Fruit fly (Drosophila melanogaster) whole organism, larva: Measurements from ENCODE around the gene CG5611.

ENCODE experiments used
- noc ChIP-seq: fragments of 200-800 bp; sonication (Bioruptor generic); optimal IDR thresholded peaks from 3 replicates; lab custom pipeline; 2019; ENCODE audit warnings: missing biosample characterization, mild to moderate bottlenecking, missing genetic modification characterization, moderate library complexity

Gene CG5611

DNA sequence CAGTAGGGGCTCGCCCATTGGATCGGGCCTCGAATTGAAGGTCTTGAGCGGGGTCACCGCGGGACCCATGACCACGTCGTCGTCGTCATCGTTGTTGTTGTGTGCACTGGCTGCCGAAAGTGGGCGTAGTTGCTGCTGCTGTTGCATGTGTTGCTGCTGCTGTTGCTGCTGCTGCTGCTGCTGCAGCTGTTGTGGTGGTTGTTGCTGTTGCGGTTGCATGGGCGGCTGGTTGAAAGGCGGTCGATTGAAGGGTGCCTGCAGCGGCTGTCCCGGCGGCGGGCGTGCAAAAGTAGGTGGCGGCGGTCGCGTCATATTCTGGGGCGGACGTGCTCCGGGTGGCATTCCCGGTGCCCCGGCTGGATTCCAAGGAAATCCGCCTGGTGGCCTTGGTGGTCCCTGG, 12.0 kb upstream of the CG5611 start:
- TF ChIP-seq noc (tag; lab: Kevin White, UChicago): no peak

- no peak for TF ChIP-seq noc (tag; lab: Kevin White, UChicago)
These were observed 7.2 kb upstream of the CG5611 start for dm6 chr3R:27643080-27643479.

- TF ChIP-seq noc (tag; lab: Kevin White, UChicago): no peak
These were observed 1.5 kb upstream of the CG5611 start for dm6 chr3R:27637264-27637860.

- TF ChIP-seq noc (tag; lab: Kevin White, UChicago): no peak
These were observed 860 bp upstream of the CG5611 start for dm6 chr3R:27636720-27637119.

DNA sequence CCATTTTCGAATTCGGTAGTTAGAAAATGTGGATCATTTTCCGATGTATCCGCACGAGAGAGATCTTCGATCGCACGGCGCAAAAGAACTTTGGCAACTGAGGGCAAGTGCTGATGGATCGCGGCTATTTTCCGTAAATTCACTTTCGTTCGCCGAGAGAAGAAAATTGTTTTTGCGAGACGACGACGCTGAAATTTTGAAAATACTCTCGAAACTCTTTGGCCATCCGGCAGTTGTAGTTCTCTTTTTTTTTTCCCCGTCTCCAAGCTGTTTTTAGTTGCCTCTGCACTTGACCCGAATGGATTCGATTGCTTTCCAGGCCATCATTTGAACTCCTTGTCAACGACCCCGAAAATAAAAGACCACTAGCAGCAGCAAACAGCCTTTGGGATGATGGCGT, 9.9 kb downstream of the CG5611 start, which contains the start of gene CG5612:
Gene CG5612 (minus strand): TSS at position 101 of the 400 bp plus-strand sequence.
- TF ChIP-seq noc (tag; lab: Kevin White, UChicago): no peak

- no peak for TF ChIP-seq noc (tag; lab: Kevin White, UChicago)
These were observed 12.9 kb downstream of the CG5611 start for dm6 chr3R:27622993-27623392.

dm6 chr3R:27621861-27622260, 14.0 kb downstream of the CG5611 start:
- no peak for TF ChIP-seq noc (tag; lab: Kevin White, UChicago)

DNA sequence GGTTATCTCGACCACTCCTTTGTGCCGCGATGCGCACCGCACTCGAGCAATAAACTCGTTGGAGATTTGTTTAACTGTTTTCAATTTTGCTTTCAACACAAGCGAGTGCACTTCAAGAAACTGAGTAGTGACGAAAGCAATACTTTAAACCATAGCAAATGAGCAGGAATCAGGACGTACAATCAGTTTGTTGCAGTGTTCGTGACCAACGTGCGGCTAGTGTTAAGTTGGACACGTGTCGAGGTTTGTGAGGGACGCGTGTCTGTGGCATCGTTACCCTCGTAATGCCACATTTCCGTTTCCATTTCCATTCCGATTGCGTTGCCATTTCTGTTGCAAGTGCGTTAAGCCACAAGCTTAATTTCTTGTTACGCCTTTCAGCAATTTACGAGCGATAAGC, 19.4 kb downstream of the CG5611 start:
- TF ChIP-seq noc (tag; lab: Kevin White, UChicago): no peak

DNA sequence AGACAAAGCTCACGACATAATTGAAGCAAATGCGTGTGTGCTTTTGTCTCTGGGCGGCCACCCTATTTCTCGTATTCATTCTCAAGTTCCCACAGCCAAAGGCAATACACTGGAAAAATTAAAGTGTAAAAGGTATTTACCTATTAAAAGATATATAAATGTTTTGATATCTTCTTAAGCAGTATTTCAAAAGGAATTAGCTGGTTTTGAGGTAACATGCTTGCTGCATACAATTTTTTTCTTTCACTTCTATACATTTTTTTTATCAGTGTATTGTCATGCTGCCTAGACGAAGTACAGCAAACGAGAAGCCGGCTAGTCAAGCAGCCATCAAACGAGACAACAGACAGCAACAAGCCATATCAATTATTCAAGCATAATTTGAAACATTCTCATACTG, 22.0 kb downstream of the CG5611 start:
- TF ChIP-seq noc (tag; lab: Kevin White, UChicago): no peak

dm6 chr3R:27610622-27611021, 25.2 kb downstream of the CG5611 start:
- TF ChIP-seq noc (tag; lab: Kevin White, UChicago): no peak

DNA sequence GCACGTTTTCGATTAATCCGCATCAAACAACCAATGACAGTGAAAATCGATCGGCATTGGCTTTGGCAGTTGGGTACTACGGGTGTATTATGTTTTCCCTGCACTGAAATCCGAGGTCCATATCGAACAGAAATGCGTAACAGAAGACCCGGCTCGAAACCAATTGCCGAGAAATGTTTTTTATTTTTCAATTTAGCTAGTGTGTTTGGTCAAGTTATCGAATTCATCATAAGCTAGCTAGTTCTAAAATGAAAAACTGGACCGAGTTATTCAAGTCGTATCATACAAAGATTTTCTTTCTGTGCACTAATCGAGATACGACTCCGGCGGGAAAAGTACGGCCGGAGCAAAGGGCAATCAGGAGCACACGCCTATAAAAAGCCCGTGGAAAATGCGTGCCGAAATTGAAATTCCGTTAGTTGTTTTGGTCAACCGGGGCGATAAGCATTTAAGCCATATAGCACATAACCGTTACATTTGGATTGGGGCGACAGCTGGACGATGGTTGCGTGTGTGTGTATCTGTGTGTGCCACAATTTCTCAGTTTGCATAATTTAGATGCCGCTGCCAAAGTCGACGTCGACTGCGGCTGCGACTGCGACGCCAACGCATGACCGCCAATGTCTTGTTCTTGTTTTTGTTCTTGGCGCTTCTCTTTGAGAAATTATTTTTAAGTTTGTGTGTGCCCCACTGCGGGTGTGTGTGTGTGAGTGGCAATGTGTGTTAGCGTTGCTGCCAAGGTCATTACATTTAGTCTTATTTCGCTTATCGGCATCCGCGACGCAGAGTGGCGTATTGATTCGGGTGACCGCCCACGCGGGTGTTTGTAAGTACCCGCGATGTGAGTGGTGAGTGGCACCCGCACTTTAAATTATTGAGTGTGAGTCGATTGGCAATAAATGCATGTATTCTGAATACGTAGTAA, 26.5 kb downstream of the CG5611 start:
- no peak for TF ChIP-seq noc (tag; lab: Kevin White, UChicago)

DNA sequence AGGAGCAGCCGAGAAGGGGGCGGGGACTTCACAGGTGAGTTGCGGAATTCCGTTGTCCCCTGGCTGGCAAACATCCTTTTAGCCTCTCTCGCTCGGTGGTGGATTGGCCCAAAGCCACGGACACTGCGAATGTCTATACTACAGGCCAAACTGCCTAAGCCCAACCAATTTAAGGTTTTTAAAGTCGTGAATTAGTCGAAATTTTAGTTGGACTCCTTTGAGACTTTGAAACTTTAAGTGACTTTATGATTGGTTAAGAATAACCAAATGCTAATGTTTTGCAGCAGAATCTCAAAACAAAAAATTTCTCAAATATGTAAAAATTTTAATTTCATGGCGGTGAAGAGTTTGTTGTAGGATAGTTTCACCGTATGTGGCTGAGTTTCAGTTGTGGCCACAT, 27.3 kb downstream of the CG5611 start:
- TF ChIP-seq noc (tag; lab: Kevin White, UChicago): no peak

DNA sequence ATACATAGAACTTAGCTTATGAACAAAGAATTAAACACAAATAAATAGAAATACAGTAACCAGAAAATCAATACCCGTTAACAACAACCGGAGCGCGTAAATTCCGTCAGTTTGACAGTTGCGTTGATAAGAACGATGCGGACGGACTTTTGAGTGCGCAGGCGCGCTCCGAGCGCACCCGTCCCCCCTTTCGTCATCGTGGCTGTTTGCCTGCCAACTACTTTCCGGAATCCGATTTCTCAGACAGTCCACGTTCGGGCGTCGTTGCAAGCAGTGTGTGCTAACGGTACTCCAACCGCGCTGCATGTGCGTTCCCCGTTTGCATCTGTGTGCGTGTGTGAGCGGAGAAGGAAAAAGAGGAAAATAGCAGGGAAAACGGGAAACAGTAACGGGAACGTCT, 27.9 kb downstream of the CG5611 start:
- no peak for TF ChIP-seq noc (tag; lab: Kevin White, UChicago)

- peak; percentile 63 for TF ChIP-seq noc (tag; lab: Kevin White, UChicago)
These were observed 28.5 kb downstream of the CG5611 start, which contains the start of the genes dsd and Tusp for dm6 chr3R:27607218-27607929. Gene dsd, minus strand, starts transcription at chr3R:27607396. Gene Tusp, plus strand, starts transcription at chr3R:27607879.

- TF ChIP-seq noc (tag; lab: Kevin White, UChicago): peak; percentile 65
These were observed 30.2 kb downstream of the CG5611 start for dm6 chr3R:27605534-27606250.
